Worm (Caenorhabditis elegans) whole organism, late embryonic: ENCODE data around the gene cacn-1.
A peak's percentile ranks its signal among the peaks of the same experiment; 100 is the strongest.

Experiments used
- C38D4.7 ChIP-seq: fragments of 200-800 bp; sonication (Bioruptor generic); optimal IDR thresholded peaks from 2 replicates; lab custom pipeline; 2018; ENCODE audit warnings: mild to moderate bottlenecking, missing genetic modification characterization, moderate library complexity, missing compliant biosample characterization
- K02D7.2 ChIP-seq: sonication (generic microtip); optimal IDR thresholded peaks from 2 replicates; lab custom pipeline; 2017; ENCODE audit warnings: mild to moderate bottlenecking, missing genetic modification characterization, missing compliant biosample characterization
- T23F11.4 ChIP-seq: fragments of 200-800 bp; sonication (Bioruptor generic); optimal IDR thresholded peaks from 2 replicates; lab custom pipeline; 2018; ENCODE audit warnings: mild to moderate bottlenecking, missing genetic modification characterization, missing compliant biosample characterization
- ahr-1 ChIP-seq: sonication (generic microtip); optimal IDR thresholded peaks from 2 replicates; lab custom pipeline; 2016; ENCODE audit warnings: missing genetic modification characterization, missing compliant biosample characterization
- ama-1 ChIP-seq: fragments of 150-350 bp; optimal IDR thresholded peaks from 2 replicates; lab custom pipeline; 2014
- ceh-14 ChIP-seq: sonication (generic microtip); optimal IDR thresholded peaks from 2 replicates; lab custom pipeline; 2016; ENCODE audit warnings: missing genotype, missing genetic modification characterization, missing compliant biosample characterization
- ceh-18 ChIP-seq: sonication (generic microtip); optimal IDR thresholded peaks from 2 replicates; lab custom pipeline; 2016; ENCODE audit warnings: missing genetic modification characterization, missing compliant biosample characterization
- ceh-19 ChIP-seq: fragments of 200-800 bp; sonication (Bioruptor generic); optimal IDR thresholded peaks from 2 replicates; lab custom pipeline; 2018; ENCODE audit warnings: mild to moderate bottlenecking, missing genetic modification characterization, missing compliant biosample characterization
- ceh-2 ChIP-seq: sonication (generic microtip); optimal IDR thresholded peaks from 2 replicates; lab custom pipeline; 2016; ENCODE audit warnings: missing genotype, missing genetic modification characterization, missing compliant biosample characterization
- ceh-24 ChIP-seq: sonication (generic microtip); optimal IDR thresholded peaks from 2 replicates; lab custom pipeline; 2016; ENCODE audit warnings: mild to moderate bottlenecking, missing genetic modification characterization, missing compliant biosample characterization
- ceh-34 ChIP-seq: sonication (generic microtip); optimal IDR thresholded peaks from 2 replicates; lab custom pipeline; 2016; ENCODE audit warnings: mild to moderate bottlenecking, missing genetic modification characterization, missing compliant biosample characterization
- ceh-45 ChIP-seq: fragments of 200-800 bp; sonication (Bioruptor generic); IDR thresholded peaks from 2 replicates; pipeline ENCODE4 v1.3.6; 2022; ENCODE audit warnings: missing genetic modification reagents, missing genetic modification characterization, missing compliant biosample characterization
- ceh-48 ChIP-seq: sonication (generic microtip); optimal IDR thresholded peaks from 2 replicates; lab custom pipeline; 2016; ENCODE audit warnings: missing genetic modification characterization, inconsistent platforms, missing compliant biosample characterization
- ceh-6 ChIP-seq: fragments of 200-800 bp; sonication (Bioruptor generic); optimal IDR thresholded peaks from 2 replicates; lab custom pipeline; 2018; ENCODE audit warnings: mild to moderate bottlenecking, missing genetic modification characterization, missing compliant biosample characterization
- ceh-9 ChIP-seq: sonication (generic microtip); optimal IDR thresholded peaks from 2 replicates; lab custom pipeline; 2016; ENCODE audit warnings: mild to moderate bottlenecking, missing genetic modification characterization, inconsistent platforms, missing compliant biosample characterization
- che-1 ChIP-seq: sonication (generic microtip); optimal IDR thresholded peaks from 2 replicates; lab custom pipeline; 2016; ENCODE audit warnings: mild to moderate bottlenecking, missing genetic modification characterization, missing compliant biosample characterization
- dve-1 ChIP-seq: sonication (generic microtip); optimal IDR thresholded peaks from 2 replicates; lab custom pipeline; 2017; ENCODE audit warnings: antibody characterized with exemption, mild to moderate bottlenecking, missing genetic modification characterization, missing compliant biosample characterization
- elt-2 ChIP-seq: sonication (generic microtip); optimal IDR thresholded peaks from 2 replicates; lab custom pipeline; 2016; ENCODE audit warnings: missing genetic modification reagents, missing genetic modification characterization, missing compliant biosample characterization
- elt-4 ChIP-seq: sonication (generic microtip); optimal IDR thresholded peaks from 2 replicates; lab custom pipeline; 2016; ENCODE audit warnings: missing genetic modification characterization, missing compliant biosample characterization
- eyg-1 ChIP-seq: sonication (generic microtip); optimal IDR thresholded peaks from 2 replicates; lab custom pipeline; 2016; ENCODE audit warnings: missing genotype, missing genetic modification characterization, missing compliant biosample characterization
- fax-1 ChIP-seq: sonication (generic microtip); optimal IDR thresholded peaks from 2 replicates; lab custom pipeline; 2016; ENCODE audit warnings: missing genotype, missing genetic modification characterization, missing compliant biosample characterization
- fkh-10 ChIP-seq: fragments of 150-350 bp; optimal IDR thresholded peaks from 2 replicates; lab custom pipeline; 2014; ENCODE audit warnings: missing biosample characterization, missing genetic modification reagents, missing genetic modification characterization
- fkh-6 ChIP-seq: sonication (generic microtip); optimal IDR thresholded peaks from 2 replicates; lab custom pipeline; 2016; ENCODE audit warnings: missing genetic modification characterization, missing compliant biosample characterization
- hlh-13 ChIP-seq: fragments of 200-800 bp; sonication (Bioruptor generic); optimal IDR thresholded peaks from 2 replicates; lab custom pipeline; 2018; ENCODE audit warnings: mild to moderate bottlenecking, missing genetic modification characterization, missing compliant biosample characterization
- hlh-15 ChIP-seq: sonication (generic microtip); optimal IDR thresholded peaks from 2 replicates; lab custom pipeline; 2016; ENCODE audit warnings: missing genetic modification characterization, missing compliant biosample characterization
- hlh-30 ChIP-seq: sonication (generic microtip); optimal IDR thresholded peaks from 2 replicates; lab custom pipeline; 2017; ENCODE audit warnings: antibody characterized with exemption, missing genetic modification characterization, missing compliant biosample characterization; ENCODE audit not compliant: insufficient read depth
- hlh-8 ChIP-seq: sonication (generic microtip); optimal IDR thresholded peaks from 2 replicates; lab custom pipeline; 2016; ENCODE audit warnings: missing genotype, missing genetic modification characterization, missing compliant biosample characterization
- madf-2 ChIP-seq: sonication (generic microtip); optimal IDR thresholded peaks from 2 replicates; lab custom pipeline; 2017; ENCODE audit warnings: missing genetic modification characterization, missing compliant biosample characterization
- mec-3 ChIP-seq: sonication (generic microtip); optimal IDR thresholded peaks from 2 replicates; lab custom pipeline; 2016; ENCODE audit warnings: borderline replicate concordance, missing genetic modification characterization, missing compliant biosample characterization
- nfya-1 ChIP-seq: sonication (generic microtip); optimal IDR thresholded peaks from 2 replicates; lab custom pipeline; 2017; ENCODE audit warnings: missing genetic modification characterization, mild to moderate bottlenecking, missing compliant biosample characterization, antibody characterized with exemption, moderate library complexity
- npax-4 ChIP-seq: sonication (generic microtip); optimal IDR thresholded peaks from 2 replicates; lab custom pipeline; 2016; ENCODE audit warnings: missing genetic modification characterization, missing compliant biosample characterization
- odd-2 ChIP-seq: sonication (generic microtip); optimal IDR thresholded peaks from 2 replicates; lab custom pipeline; 2017; ENCODE audit warnings: antibody characterized with exemption, mild to moderate bottlenecking, missing genetic modification characterization, missing compliant biosample characterization
- pax-1 ChIP-seq: fragments of 150-350 bp; optimal IDR thresholded peaks from 2 replicates; lab custom pipeline; 2014; ENCODE audit warnings: missing biosample characterization, missing genetic modification characterization
- pha-4 ChIP-seq: fragments of 150-350 bp; optimal IDR thresholded peaks from 2 replicates; lab custom pipeline; 2018; ENCODE audit warnings: missing biosample characterization, missing genetic modification reagents, missing genetic modification characterization
- pqm-1 ChIP-seq: sonication (generic microtip); optimal IDR thresholded peaks from 2 replicates; lab custom pipeline; 2016; ENCODE audit warnings: missing genetic modification characterization, missing compliant biosample characterization
- ref-2 ChIP-seq: sonication (generic microtip); optimal IDR thresholded peaks from 2 replicates; lab custom pipeline; 2016; ENCODE audit warnings: missing genetic modification characterization, missing compliant biosample characterization
- rnt-1 ChIP-seq: sonication (generic microtip); optimal IDR thresholded peaks from 2 replicates; lab custom pipeline; 2016; ENCODE audit warnings: missing genetic modification characterization, missing compliant biosample characterization
- sdc-2 ChIP-seq: sonication (generic microtip); optimal IDR thresholded peaks from 2 replicates; lab custom pipeline; 2016; ENCODE audit warnings: missing genotype, missing genetic modification characterization, missing compliant biosample characterization
- sox-2 ChIP-seq: fragments of 200-800 bp; sonication (Bioruptor generic); IDR thresholded peaks from 2 replicates; pipeline ENCODE4 v1.3.6; 2022; ENCODE audit warnings: missing genetic modification reagents, missing genetic modification characterization, missing compliant biosample characterization
- sox-4 ChIP-seq: sonication (generic microtip); optimal IDR thresholded peaks from 2 replicates; lab custom pipeline; 2017; ENCODE audit warnings: mild to moderate bottlenecking, missing genetic modification characterization, inconsistent platforms, missing compliant biosample characterization
- syd-9 ChIP-seq: sonication (generic microtip); optimal IDR thresholded peaks from 2 replicates; lab custom pipeline; 2016; ENCODE audit warnings: mild to moderate bottlenecking, missing genetic modification characterization, moderate library complexity, missing compliant biosample characterization
- tbx-2 ChIP-seq: sonication (generic microtip); optimal IDR thresholded peaks from 2 replicates; lab custom pipeline; 2016; ENCODE audit warnings: missing genetic modification characterization, missing compliant biosample characterization
- unc-3 ChIP-seq, 2 experiments: fragments of 200-800 bp in 1 of 2; sonication (Bioruptor generic) in 1 of 2; sonication (generic microtip) in 1 of 2; conservative IDR thresholded peaks in 1 of 2; optimal IDR thresholded peaks in 1 of 2; 2 replicates each; pipeline versions ENCODE4 v1.3.6 to Lab custom; 2016 to 2022; ENCODE audit warnings: missing compliant biosample characterization in 2 of 2, missing genetic modification characterization in 2 of 2, missing genetic modification reagents in 1 of 2
- unc-42 ChIP-seq: sonication (generic microtip); optimal IDR thresholded peaks from 2 replicates; lab custom pipeline; 2016; ENCODE audit warnings: missing genotype, missing genetic modification characterization, missing compliant biosample characterization
- ztf-16 ChIP-seq: sonication (generic microtip); optimal IDR thresholded peaks from 2 replicates; lab custom pipeline; 2017; ENCODE audit warnings: missing genetic modification characterization, missing compliant biosample characterization

Gene cacn-1

ce11 chrII:14143838-14144268, 1.9 kb upstream of the cacn-1 start, which contains the start of gene W03H9.2 (continued):
- TF ChIP-seq unc-42 (tag; lab: Kevin White, UChicago) (peak; percentile 45), ceh-24 (tag; lab: Kevin White, UChicago) (peak; percentile 33), npax-4 (tag; lab: Kevin White, UChicago) (peak; percentile 31), ceh-2 (tag; lab: Kevin White, UChicago) (peak; percentile 96), ceh-6 (GFP tag; lab: Kevin White, UChicago) (no peak), tbx-2 (tag; lab: Kevin White, UChicago) (peak; percentile 97), C38D4.7 (GFP tag; lab: Kevin White, UChicago) (peak; percentile 41), ceh-48 (tag; lab: Kevin White, UChicago) (no peak), ama-1 (lab: Kevin White, UChicago) (no peak), che-1 (tag; lab: Kevin White, UChicago) (peak; percentile 67), hlh-8 (tag; lab: Kevin White, UChicago) (peak; percentile 96), ceh-34 (peak; percentile 87), nfya-1 (tag; lab: Kevin White, UChicago) (peak; percentile 16), madf-2 (tag; lab: Kevin White, UChicago) (peak; percentile 65), fkh-6 (tag; lab: Kevin White, UChicago) (peak; percentile 75), ceh-19 (GFP tag; lab: Kevin White, UChicago) (peak; percentile 51), ahr-1 (tag; lab: Kevin White, UChicago) (peak; percentile 94), ztf-16 (tag; lab: Kevin White, UChicago) (peak; percentile 84), T23F11.4 (GFP tag; lab: Kevin White, UChicago) (peak; percentile 33), eyg-1 (tag; lab: Kevin White, UChicago) (peak; percentile 29), elt-4 (peak; percentile 5), dve-1 (tag; lab: Kevin White, UChicago) (no peak), sdc-2 (tag; lab: Kevin White, UChicago) (peak; percentile 42), hlh-15 (peak; percentile 83), ceh-9 (no peak), ceh-45 (no peak), hlh-30 (tag; lab: Kevin White, UChicago) (no peak), hlh-13 (GFP tag; lab: Kevin White, UChicago) (no peak), syd-9 (tag; lab: Kevin White, UChicago) (peak; percentile 69), sox-4 (peak; percentile 14), mec-3 (tag; lab: Kevin White, UChicago) (peak; percentile 50), pqm-1 (tag; lab: Kevin White, UChicago) (peak; percentile 78), pha-4 (tag; lab: Kevin White, UChicago) (no peak), fax-1 (peak; percentile 96), unc-3 (GFP tag; conservative IDR thresholded peaks at IDR 0.05; lab: Robert Waterston, UW) (no peak), unc-3 (tag; optimal IDR thresholded peaks at IDR 0.05; lab: Kevin White, UChicago) (peak; percentile 83), elt-2 (tag; lab: Kevin White, UChicago) (peak; percentile 92), fkh-10 (GFP tag; lab: Kevin White, UChicago) (no peak), ceh-14 (tag; lab: Kevin White, UChicago) (peak; percentile 88), rnt-1 (tag; lab: Kevin White, UChicago) (peak; percentile 86), ref-2 (peak; percentile 92), odd-2 (tag; lab: Kevin White, UChicago) (no peak), ceh-18 (tag; lab: Kevin White, UChicago) (peak; percentile 25), sox-2 (GFP tag; lab: Robert Waterston, UW) (no peak), pax-1 (tag; lab: Kevin White, UChicago) (no peak), K02D7.2 (peak; percentile 55)
